Worm (Caenorhabditis elegans) whole organism, L2 larva: ENCODE measurements around the gene fbxa-176.

Experiments used
- ceh-82 ChIP-seq: fragments of 150-350 bp; optimal IDR thresholded peaks from 2 replicates; lab custom pipeline; 2014; ENCODE audit warnings: missing biosample characterization, missing genetic modification characterization
- elt-3 ChIP-seq: sonication (generic microtip); optimal IDR thresholded peaks from 2 replicates; lab custom pipeline; 2017; ENCODE audit warnings: missing biosample characterization, missing genetic modification characterization
- fos-1 ChIP-seq: fragments of 150-350 bp; optimal IDR thresholded peaks from 2 replicates; lab custom pipeline; 2014; ENCODE audit warnings: missing biosample characterization, missing genetic modification characterization
- lin-39 ChIP-seq: fragments of 150-350 bp; optimal IDR thresholded peaks from 2 replicates; lab custom pipeline; 2014; ENCODE audit warnings: missing biosample characterization, missing genetic modification reagents, missing genetic modification characterization
- lsy-2 ChIP-seq, 2 experiments: fragments of 150-350 bp in 1 of 2; sonication (generic microtip) in 1 of 2; optimal IDR thresholded peaks; 2 replicates each; lab custom pipeline; 2014 to 2017; ENCODE audit warnings: missing biosample characterization in 2 of 2, missing genetic modification characterization in 2 of 2
- nhr-12 ChIP-seq: fragments of 150-350 bp; optimal IDR thresholded peaks from 2 replicates; lab custom pipeline; 2014; ENCODE audit warnings: missing biosample characterization, missing genetic modification characterization
- nhr-237 ChIP-seq: fragments of 150-350 bp; optimal IDR thresholded peaks from 2 replicates; lab custom pipeline; 2014; ENCODE audit warnings: missing biosample characterization, missing genetic modification characterization
- unc-39 ChIP-seq: fragments of 150-350 bp; optimal IDR thresholded peaks from 2 replicates; lab custom pipeline; 2014; ENCODE audit warnings: missing biosample characterization, missing genetic modification characterization
- unc-55 ChIP-seq: fragments of 150-350 bp; sonication (generic microtip); optimal IDR thresholded peaks from 3 replicates; lab custom pipeline; 2014; ENCODE audit warnings: missing biosample characterization, missing genetic modification reagents, missing genetic modification characterization
- unc-62 ChIP-seq: fragments of 150-350 bp; optimal IDR thresholded peaks from 2 replicates; lab custom pipeline; 2014; ENCODE audit warnings: missing biosample characterization, missing genetic modification reagents, missing genetic modification characterization
- ztf-4 ChIP-seq: fragments of 150-350 bp; optimal IDR thresholded peaks from 2 replicates; lab custom pipeline; 2014; ENCODE audit warnings: missing biosample characterization, missing genetic modification characterization

ce11 chrV:17506289-17506688, 43.2 kb upstream of the fbxa-176 start, which contains the start of gene srw-31:
- no peak for TF ChIP-seq fos-1
- no peak for TF ChIP-seq unc-39 (tag; lab: Kevin White, UChicago)
- no peak for TF ChIP-seq lsy-2 (tag; optimal IDR thresholded peaks at IDR 0.05; lab: Kevin White, UChicago)
- no peak for TF ChIP-seq nhr-237 (tag; lab: Kevin White, UChicago)
- no peak for TF ChIP-seq ceh-82 (tag; lab: Kevin White, UChicago)
- TF ChIP-seq elt-3 (tag; lab: Kevin White, UChicago), result no peak
- TF ChIP-seq nhr-12 (tag; lab: Kevin White, UChicago), result no peak
- no peak for TF ChIP-seq lin-39 (tag; lab: Kevin White, UChicago)
- no peak for TF ChIP-seq ztf-4 (tag; lab: Kevin White, UChicago)
- TF ChIP-seq unc-62 (GFP tag; lab: Kevin White, UChicago), result no peak
- TF ChIP-seq unc-55 (GFP tag; lab: Kevin White, UChicago), result no peak
